Fruit fly (Drosophila melanogaster) whole organism, prepupa: ENCODE measurements around the gene CG15641.
A peak's percentile ranks its signal among the peaks of the same experiment; 100 is the strongest.

Source experiments
- Blimp-1 ChIP-seq: fragments of 200-800 bp; sonication (Bioruptor generic); optimal IDR thresholded peaks from 3 replicates; lab custom pipeline; 2017; ENCODE audit warnings: missing biosample characterization, missing genetic modification characterization, mild to moderate bottlenecking, moderate library complexity, missing genetic modification reagents
- CG10631 ChIP-seq: fragments of 200-800 bp; sonication (Bioruptor generic); optimal IDR thresholded peaks from 2 replicates; lab custom pipeline; 2016; ENCODE audit warnings: missing biosample characterization, missing genetic modification characterization
- CG10669 ChIP-seq: fragments of 200-800 bp; sonication (Bioruptor generic); optimal IDR thresholded peaks from 3 replicates; lab custom pipeline; 2018; ENCODE audit warnings: missing biosample characterization, mild to moderate bottlenecking, missing genetic modification characterization, moderate library complexity
- CG11762 ChIP-seq: fragments of 200-800 bp; sonication (Bioruptor generic); optimal IDR thresholded peaks from 3 replicates; lab custom pipeline; 2016; ENCODE audit warnings: missing biosample characterization, missing genetic modification characterization; ENCODE audit not compliant: insufficient read depth
- CG11902 ChIP-seq: fragments of 200-800 bp; sonication (Bioruptor generic); optimal IDR thresholded peaks from 3 replicates; lab custom pipeline; 2016; ENCODE audit warnings: missing biosample characterization, missing genetic modification characterization
- CG15336 ChIP-seq: fragments of 200-800 bp; sonication (Bioruptor generic); IDR thresholded peaks from 2 replicates; pipeline ENCODE4 v1.3.6; 2022; ENCODE audit warnings: missing biosample characterization, missing genetic modification characterization
- CG6854 ChIP-seq: fragments of 200-800 bp; sonication (Bioruptor generic); optimal IDR thresholded peaks from 2 replicates; lab custom pipeline; 2017; ENCODE audit warnings: missing biosample characterization, mild to moderate bottlenecking, missing genetic modification characterization
- CG7368 ChIP-seq: fragments of 200-800 bp; sonication (Bioruptor generic); optimal IDR thresholded peaks from 3 replicates; lab custom pipeline; 2016; ENCODE audit warnings: missing biosample characterization, missing genetic modification characterization
- CG8632 ChIP-seq: fragments of 200-800 bp; sonication (Bioruptor generic); optimal IDR thresholded peaks from 3 replicates; lab custom pipeline; 2016; ENCODE audit warnings: missing biosample characterization, missing genetic modification characterization
- CG9139 ChIP-seq: fragments of 200-800 bp; sonication (Bioruptor generic); optimal IDR thresholded peaks from 3 replicates; lab custom pipeline; 2017; ENCODE audit warnings: missing biosample characterization, mild to moderate bottlenecking, missing genetic modification characterization
- Eip78C ChIP-seq: fragments of 200-800 bp; sonication (Bioruptor generic); peaks from one replicate; lab custom pipeline; 2016; ENCODE audit warnings: missing biosample characterization, missing genetic modification characterization
- Eip93F ChIP-seq: fragments of 200-800 bp; sonication (Bioruptor generic); optimal IDR thresholded peaks from 2 replicates; lab custom pipeline; 2016; ENCODE audit warnings: missing biosample characterization, mild to moderate bottlenecking, missing genetic modification characterization
- Met ChIP-seq: fragments of 200-800 bp; sonication (Bioruptor generic); optimal IDR thresholded peaks from 3 replicates; lab custom pipeline; 2016; ENCODE audit warnings: missing biosample characterization, missing genetic modification characterization
- OdsH ChIP-seq: fragments of 200-800 bp; sonication (Bioruptor generic); optimal IDR thresholded peaks from 3 replicates; lab custom pipeline; 2016; ENCODE audit warnings: missing biosample characterization, missing genetic modification characterization
- Smox ChIP-seq: fragments of 200-800 bp; sonication (Bioruptor generic); optimal IDR thresholded peaks from 3 replicates; lab custom pipeline; 2016; ENCODE audit warnings: missing biosample characterization, missing genetic modification characterization
- Sox102F ChIP-seq: fragments of 200-800 bp; sonication (Bioruptor generic); optimal IDR thresholded peaks from 2 replicates; lab custom pipeline; 2016; ENCODE audit warnings: missing biosample characterization, mild to moderate bottlenecking, missing genetic modification characterization
- Sox14 ChIP-seq: fragments of 200-800 bp; sonication (Bioruptor generic); optimal IDR thresholded peaks from 3 replicates; lab custom pipeline; 2016; ENCODE audit warnings: missing biosample characterization, missing genetic modification characterization
- acj6 ChIP-seq: fragments of 200-800 bp; sonication (Bioruptor generic); optimal IDR thresholded peaks from 3 replicates; lab custom pipeline; 2016; ENCODE audit warnings: missing biosample characterization, missing genetic modification characterization
- dac ChIP-seq: fragments of 200-800 bp; sonication (Bioruptor generic); optimal IDR thresholded peaks from 2 replicates; lab custom pipeline; 2017; ENCODE audit warnings: missing biosample characterization, mild to moderate bottlenecking, missing genetic modification characterization
- eg ChIP-seq: fragments of 200-800 bp; sonication (Bioruptor generic); IDR thresholded peaks from 3 replicates; pipeline ENCODE4 v1.3.6; 2022; ENCODE audit warnings: missing biosample characterization, missing genetic modification characterization
- fkh ChIP-seq: fragments of 200-800 bp; sonication (Bioruptor generic); optimal IDR thresholded peaks from 3 replicates; lab custom pipeline; 2017; ENCODE audit warnings: missing biosample characterization, mild to moderate bottlenecking, missing genetic modification characterization, moderate library complexity

CG15641 gene

dm6 chrX:15483010-15483802 lies 15.5 kb downstream of the CG15641 start:
- TF ChIP-seq CG9139 (GFP tag; lab: Kevin White, UChicago) (no peak), Eip78C (GFP tag; lab: Kevin White, UChicago) (peak; percentile 28), Met (no peak), eg (GFP tag; lab: Robert Waterston, UW) (no peak)
- TF ChIP-seq, all 60 proteins: peak for 1

- TF ChIP-seq Eip78C (GFP tag; lab: Kevin White, UChicago) (peak; percentile 11), Sox102F (GFP tag; lab: Kevin White, UChicago) (no peak)
- TF ChIP-seq, all 60 proteins: peak for 1
These were observed 16.9 kb downstream of the CG15641 start for dm6 chrX:15484451-15485032.

- peak; percentile 22 for TF ChIP-seq Eip78C (GFP tag; lab: Kevin White, UChicago)
- TF ChIP-seq CG10631 (GFP tag; lab: Kevin White, UChicago), result no peak
These were observed 19.0 kb downstream of the CG15641 start, which contains the start of gene Gmap for dm6 chrX:15486682-15487081. TSS of gene Gmap (plus strand) at chrX:15486922.

dm6 chrX:15490519-15490918 lies 22.8 kb downstream of the CG15641 start:
- TF ChIP-seq Sox14 (GFP tag; lab: Kevin White, UChicago), result no peak
- TF ChIP-seq Blimp-1 (GFP tag; lab: Kevin White, UChicago), result no peak
- no peak for TF ChIP-seq dac (GFP tag; lab: Kevin White, UChicago)
- TF ChIP-seq Met, result no peak

dm6 chrX:15495600-15496379 lies 28.1 kb downstream of the CG15641 start:
- TF ChIP-seq Blimp-1 (GFP tag; lab: Kevin White, UChicago), result no peak
- TF ChIP-seq CG11762 (GFP tag; lab: Kevin White, UChicago), result no peak
- no peak for TF ChIP-seq CG11902 (GFP tag; lab: Kevin White, UChicago)
- TF ChIP-seq acj6 (GFP tag; lab: Kevin White, UChicago), result no peak
- TF ChIP-seq CG10669 (GFP tag; lab: Kevin White, UChicago), result no peak
- TF ChIP-seq CG6854 (GFP tag; lab: Kevin White, UChicago), result no peak
- no peak for TF ChIP-seq CG9139 (GFP tag; lab: Kevin White, UChicago)
- no peak for TF ChIP-seq CG8632 (GFP tag; lab: Kevin White, UChicago)
- TF ChIP-seq Eip93F (GFP tag; lab: Kevin White, UChicago), result no peak
- TF ChIP-seq OdsH (GFP tag; lab: Kevin White, UChicago), result no peak
- TF ChIP-seq fkh (GFP tag; lab: Kevin White, UChicago), result peak; percentile 61
- TF ChIP-seq Smox, result no peak
- peak; percentile 53 for TF ChIP-seq Eip78C (GFP tag; lab: Kevin White, UChicago)
- TF ChIP-seq CG15336, result no peak

- TF ChIP-seq fkh (GFP tag; lab: Kevin White, UChicago), result peak; percentile 76
- no peak for TF ChIP-seq CG7368 (GFP tag; lab: Kevin White, UChicago)
- TF ChIP-seq, all 60 proteins: peak for 1
These were observed 29.1 kb downstream of the CG15641 start for dm6 chrX:15496651-15497409.
